Worm (Caenorhabditis elegans) whole organism, L1 larva: Measurements from ENCODE around the gene F26F4.12.

Experiments
- C04F5.9 ChIP-seq: sonication (generic microtip); optimal IDR thresholded peaks from 2 replicates; lab custom pipeline; 2016; ENCODE audit warnings: missing genetic modification characterization, missing compliant biosample characterization
- F16B12.6 ChIP-seq: fragments of 150-350 bp; optimal IDR thresholded peaks from 2 replicates; lab custom pipeline; 2014; ENCODE audit warnings: missing biosample characterization, missing genetic modification characterization
- Y116A8C.19 ChIP-seq: sonication (generic microtip); optimal IDR thresholded peaks from 2 replicates; lab custom pipeline; 2016; ENCODE audit warnings: missing compliant biosample characterization, missing genetic modification characterization, borderline replicate concordance
- aha-1 ChIP-seq: fragments of 150-350 bp; optimal IDR thresholded peaks from 2 replicates; lab custom pipeline; 2014; ENCODE audit warnings: missing biosample characterization, missing genetic modification characterization
- aly-2 ChIP-seq: fragments of 150-350 bp; optimal IDR thresholded peaks from 2 replicates; lab custom pipeline; 2014; ENCODE audit warnings: missing biosample characterization, missing genetic modification characterization
- ama-1 ChIP-seq: fragments of 150-350 bp; optimal IDR thresholded peaks from 2 replicates; lab custom pipeline; 2014
- blmp-1 ChIP-seq: fragments of 150-350 bp; optimal IDR thresholded peaks from 2 replicates; lab custom pipeline; 2014; ENCODE audit warnings: missing biosample characterization, missing genetic modification characterization
- ceh-8 ChIP-seq: fragments of 200-800 bp; sonication (Bioruptor generic); optimal IDR thresholded peaks from 2 replicates; lab custom pipeline; 2018; ENCODE audit warnings: mild to moderate bottlenecking, missing genetic modification characterization, moderate library complexity, missing compliant biosample characterization
- ceh-88 ChIP-seq: fragments of 200-800 bp; sonication (Bioruptor generic); IDR thresholded peaks from 2 replicates; pipeline ENCODE4 v1.3.6; 2022; ENCODE audit warnings: missing genetic modification characterization, missing compliant biosample characterization
- dpl-1 ChIP-seq, 3 experiments: fragments of 150-350 bp in 2 of 3; sonication (generic microtip) in 1 of 3; optimal IDR thresholded peaks; 2 replicates each; lab custom pipeline; 2014 to 2017; ENCODE audit warnings: missing biosample characterization in 3 of 3, missing genetic modification characterization in 3 of 3, missing genetic modification reagents in 3 of 3
- dsc-1 ChIP-seq: sonication (generic microtip); optimal IDR thresholded peaks from 2 replicates; lab custom pipeline; 2016; ENCODE audit warnings: mild to moderate bottlenecking, missing genetic modification characterization, missing compliant biosample characterization
- efl-3 ChIP-seq: fragments of 200-800 bp; sonication (Bioruptor generic); optimal IDR thresholded peaks from 2 replicates; lab custom pipeline; 2018; ENCODE audit warnings: mild to moderate bottlenecking, missing genetic modification characterization, missing compliant biosample characterization
- elt-3 ChIP-seq, 6 experiments: fragments of 150-350 bp in 1 of 6; sonication (generic microtip); optimal IDR thresholded peaks; 2 replicates each; lab custom pipeline; 2017 to 2018; ENCODE audit warnings: missing biosample characterization in 6 of 6, missing genetic modification characterization in 6 of 6, inconsistent platforms in 1 of 6
- fkh-4 ChIP-seq: sonication (generic microtip); optimal IDR thresholded peaks from 2 replicates; lab custom pipeline; 2016; ENCODE audit warnings: missing compliant biosample characterization, missing genetic modification characterization, borderline replicate concordance
- hlh-17 ChIP-seq: fragments of 200-800 bp; sonication (Bioruptor generic); optimal IDR thresholded peaks from 2 replicates; lab custom pipeline; 2018; ENCODE audit warnings: missing genetic modification characterization, mild to moderate bottlenecking, missing compliant biosample characterization, moderate library complexity, borderline replicate concordance
- hlh-4 ChIP-seq: sonication (generic microtip); optimal IDR thresholded peaks from 2 replicates; lab custom pipeline; 2016; ENCODE audit warnings: mild to moderate bottlenecking, missing genetic modification characterization, missing compliant biosample characterization
- irx-1 ChIP-seq: sonication (generic microtip); optimal IDR thresholded peaks from 2 replicates; lab custom pipeline; 2016; ENCODE audit warnings: missing genetic modification characterization, missing compliant biosample characterization
- isw-1 ChIP-seq: fragments of 200-800 bp; sonication (Bioruptor generic); IDR thresholded peaks from 2 replicates; pipeline ENCODE4 v1.3.6; 2022; ENCODE audit warnings: missing genetic modification characterization, missing compliant biosample characterization
- lin-14 ChIP-seq: fragments of 200-800 bp; sonication (Bioruptor generic); optimal IDR thresholded peaks from 2 replicates; lab custom pipeline; 2018; ENCODE audit warnings: mild to moderate bottlenecking, missing genetic modification characterization, moderate library complexity, missing compliant biosample characterization
- lin-39 ChIP-seq: fragments of 150-350 bp; optimal IDR thresholded peaks from 2 replicates; lab custom pipeline; 2014; ENCODE audit warnings: missing biosample characterization, missing genetic modification reagents, missing genetic modification characterization
- lir-3 ChIP-seq: sonication (generic microtip); optimal IDR thresholded peaks from 2 replicates; lab custom pipeline; 2016; ENCODE audit warnings: mild to moderate bottlenecking, missing genetic modification characterization, moderate library complexity, missing compliant biosample characterization; ENCODE audit not compliant: poor library complexity
- lsy-2 ChIP-seq, 2 experiments: fragments of 150-350 bp; optimal IDR thresholded peaks; 2 replicates each; lab custom pipeline; 2014; ENCODE audit warnings: missing biosample characterization in 2 of 2, missing genetic modification characterization in 2 of 2
- mdl-1 ChIP-seq, 2 experiments: fragments of 150-350 bp; optimal IDR thresholded peaks; 2 replicates each; lab custom pipeline; 2014 to 2017; ENCODE audit warnings: missing biosample characterization in 2 of 2, missing genetic modification characterization in 2 of 2, inconsistent platforms in 1 of 2
- nhr-11 ChIP-seq: fragments of 150-350 bp; optimal IDR thresholded peaks from 2 replicates; lab custom pipeline; 2014; ENCODE audit warnings: missing biosample characterization, missing genetic modification characterization
- nhr-28 ChIP-seq: fragments of 150-350 bp; optimal IDR thresholded peaks from 2 replicates; lab custom pipeline; 2014; ENCODE audit warnings: missing biosample characterization, missing genetic modification characterization
- nhr-47 ChIP-seq: sonication (generic microtip); optimal IDR thresholded peaks from 2 replicates; lab custom pipeline; 2016; ENCODE audit warnings: mild to moderate bottlenecking, missing genetic modification characterization, moderate library complexity, missing compliant biosample characterization
- nhr-76 ChIP-seq: sonication (generic microtip); optimal IDR thresholded peaks from 2 replicates; lab custom pipeline; 2017; ENCODE audit warnings: missing biosample characterization, missing genetic modification characterization
- nhr-77 ChIP-seq: fragments of 150-350 bp; optimal IDR thresholded peaks from 2 replicates; lab custom pipeline; 2014; ENCODE audit warnings: missing biosample characterization, missing genetic modification characterization
- nhr-84 ChIP-seq: sonication (generic microtip); optimal IDR thresholded peaks from 2 replicates; lab custom pipeline; 2017; ENCODE audit warnings: missing biosample characterization, missing genetic modification characterization
- nhr-85 ChIP-seq: sonication (generic microtip); peaks from one replicate; lab custom pipeline; 2016; ENCODE audit warnings: missing genetic modification characterization, inconsistent platforms, missing compliant biosample characterization
- pag-3 ChIP-seq: sonication (generic microtip); optimal IDR thresholded peaks from 2 replicates; lab custom pipeline; 2017; ENCODE audit warnings: missing genetic modification characterization, mild to moderate bottlenecking, missing compliant biosample characterization, antibody characterized with exemption, borderline replicate concordance; ENCODE audit not compliant: insufficient read depth
- pax-3 ChIP-seq: fragments of 200-800 bp; sonication (Bioruptor generic); optimal IDR thresholded peaks from 2 replicates; lab custom pipeline; 2018; ENCODE audit warnings: mild to moderate bottlenecking, missing genetic modification characterization, moderate library complexity, missing compliant biosample characterization
- pqm-1 ChIP-seq: sonication (generic microtip); optimal IDR thresholded peaks from 3 replicates; lab custom pipeline; 2017; ENCODE audit warnings: missing biosample characterization, missing genetic modification characterization
- skn-1 ChIP-seq: fragments of 150-350 bp; optimal IDR thresholded peaks from 2 replicates; lab custom pipeline; 2014; ENCODE audit warnings: missing biosample characterization, missing genetic modification characterization
- snu-23 ChIP-seq: sonication (generic microtip); optimal IDR thresholded peaks from 2 replicates; lab custom pipeline; 2016; ENCODE audit warnings: missing genetic modification characterization, missing compliant biosample characterization
- sox-4 ChIP-seq: sonication (generic microtip); optimal IDR thresholded peaks from 2 replicates; lab custom pipeline; 2016; ENCODE audit warnings: missing genetic modification characterization, missing compliant biosample characterization
- tbx-2 ChIP-seq: sonication (generic microtip); optimal IDR thresholded peaks from 2 replicates; lab custom pipeline; 2016; ENCODE audit warnings: missing genetic modification characterization, missing compliant biosample characterization
- unc-62 ChIP-seq: fragments of 150-350 bp; optimal IDR thresholded peaks from 2 replicates; lab custom pipeline; 2014; ENCODE audit warnings: missing biosample characterization, missing genetic modification reagents, missing genetic modification characterization
- xbp-1 ChIP-seq: sonication (generic microtip); optimal IDR thresholded peaks from 2 replicates; lab custom pipeline; 2016; ENCODE audit warnings: missing genetic modification characterization, missing compliant biosample characterization
- zip-4 ChIP-seq: fragments of 200-800 bp; sonication (Bioruptor generic); optimal IDR thresholded peaks from 2 replicates; lab custom pipeline; 2018; ENCODE audit warnings: mild to moderate bottlenecking, missing genetic modification characterization, moderate library complexity, missing compliant biosample characterization

The F26F4.12 gene

ce11 chrIII:4868643-4869042, 41.2 kb downstream of the F26F4.12 start, which contains the start of the genes msd-4 and C35D10.3:
TSS of gene msd-4 (minus strand) at chrIII:4868743.
TSS of gene C35D10.3 (plus strand) at chrIII:4868921.
- no peak for TF ChIP-seq hlh-4
- TF ChIP-seq hlh-17: no peak
- TF ChIP-seq nhr-84: no peak
- TF ChIP-seq irx-1: no peak
- no peak for TF ChIP-seq nhr-11 (tag; lab: Kevin White, UChicago)
- no peak for TF ChIP-seq pqm-1
- no peak for TF ChIP-seq nhr-77 (tag; lab: Kevin White, UChicago)
- no peak for TF ChIP-seq Y116A8C.19 (tag; lab: Kevin White, UChicago)
- TF ChIP-seq fkh-4: no peak
- TF ChIP-seq nhr-47 (tag; lab: Kevin White, UChicago): no peak
- TF ChIP-seq, all 84 proteins: peak for 0

- TF ChIP-seq pag-3: no peak
- TF ChIP-seq lsy-2 (tag; optimal IDR thresholded peaks at IDR 0.05; lab: Kevin White, UChicago): no peak
- TF ChIP-seq pax-3 (tag; lab: Kevin White, UChicago): no peak
- TF ChIP-seq nhr-76: no peak
- TF ChIP-seq zip-4 (GFP tag; lab: Kevin White, UChicago): no peak
- no peak for TF ChIP-seq nhr-85
- TF ChIP-seq ceh-8 (GFP tag; lab: Kevin White, UChicago): no peak
- TF ChIP-seq tbx-2: no peak
- no peak for TF ChIP-seq F16B12.6
- no peak for TF ChIP-seq ama-1 (lab: Kevin White, UChicago)
- no peak for TF ChIP-seq aly-2 (tag; lab: Kevin White, UChicago)
- no peak for TF ChIP-seq efl-3 (GFP tag; lab: Kevin White, UChicago)
- no peak for TF ChIP-seq pqm-1
- no peak for TF ChIP-seq blmp-1 (tag; lab: Kevin White, UChicago)
- TF ChIP-seq ceh-88: no peak
- no peak for TF ChIP-seq sox-4
- TF ChIP-seq xbp-1: no peak
- TF ChIP-seq lin-14 (GFP tag; lab: Kevin White, UChicago): no peak
- TF ChIP-seq unc-62 (GFP tag; lab: Kevin White, UChicago): no peak
- no peak for TF ChIP-seq skn-1
Observed at ce11 chrIII:4866762-4867161, 43.1 kb downstream of the F26F4.12 start, which contains the start of gene C35D10.17. TSS of gene C35D10.17 (plus strand) at chrIII:4867062.

- no peak for TF ChIP-seq lin-39 (tag; lab: Kevin White, UChicago)
- TF ChIP-seq lin-14 (GFP tag; lab: Kevin White, UChicago): no peak
- TF ChIP-seq skn-1: no peak
- TF ChIP-seq dpl-1 (GFP tag; optimal IDR thresholded peaks at IDR 0.05; lab: Kevin White, UChicago): no peak
- TF ChIP-seq lsy-2 (tag; optimal IDR thresholded peaks at IDR 0.05; lab: Kevin White, UChicago): no peak
- TF ChIP-seq isw-1 (GFP tag; lab: Robert Waterston, UW): no peak
- no peak for TF ChIP-seq snu-23 (GFP tag; lab: Kevin White, UChicago)
- no peak for TF ChIP-seq dsc-1 (tag; lab: Kevin White, UChicago)
- no peak for TF ChIP-seq aha-1 (tag; lab: Kevin White, UChicago)
- TF ChIP-seq nhr-77 (tag; lab: Kevin White, UChicago): no peak
- no peak for TF ChIP-seq mdl-1 (tag; optimal IDR thresholded peaks at IDR 0.05; lab: Kevin White, UChicago)
- no peak for TF ChIP-seq C04F5.9 (tag; lab: Kevin White, UChicago)
- TF ChIP-seq nhr-11 (tag; lab: Kevin White, UChicago): no peak
- TF ChIP-seq xbp-1: no peak
- TF ChIP-seq elt-3 (tag; optimal IDR thresholded peaks at IDR 0.05; lab: Kevin White, UChicago): no peak
- no peak for TF ChIP-seq efl-3 (GFP tag; lab: Kevin White, UChicago)
- no peak for TF ChIP-seq tbx-2
- no peak for TF ChIP-seq lir-3 (tag; lab: Kevin White, UChicago)
- TF ChIP-seq nhr-28: no peak
Observed at ce11 chrIII:4863127-4863526, 46.7 kb downstream of the F26F4.12 start, which contains the start of gene coq-8. TSS of gene coq-8 (plus strand) at chrIII:4863427.
